Worm (Caenorhabditis elegans): ENCODE data around the gene ZK1307.3.
A peak's percentile ranks its signal among the peaks of the same experiment; 100 is the strongest.

ZK1307.3 gene

DNA sequence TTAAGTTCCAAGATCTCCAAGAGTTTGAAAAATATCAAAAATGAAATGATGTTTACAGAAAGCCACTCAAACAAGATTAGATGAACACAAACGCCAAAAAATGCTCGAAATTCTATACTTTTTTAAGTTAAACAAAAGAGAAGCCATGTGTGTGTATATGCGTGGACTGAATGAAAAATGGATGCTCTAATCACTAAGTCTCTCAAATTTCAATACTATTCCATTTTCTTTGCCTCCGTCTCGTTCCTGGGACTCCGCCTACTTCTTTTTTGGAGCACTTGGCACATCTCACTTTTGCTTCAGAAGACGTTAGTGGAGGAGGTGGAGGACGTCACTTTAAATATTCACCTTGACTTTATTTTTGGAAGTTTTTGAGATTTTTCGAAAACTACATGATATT, 27.0 kb upstream of the ZK1307.3 start:
- TF ChIP-seq unc-55 (GFP tag; optimal IDR thresholded peaks at IDR 0.05) = peak; percentile 65
- no peak for TF ChIP-seq ztf-11 (tag; optimal IDR thresholded peaks at IDR 0.05)
- peak; percentile 34 for TF ChIP-seq C34F6.9 (tag; optimal IDR thresholded peaks at IDR 0.05)

DNA sequence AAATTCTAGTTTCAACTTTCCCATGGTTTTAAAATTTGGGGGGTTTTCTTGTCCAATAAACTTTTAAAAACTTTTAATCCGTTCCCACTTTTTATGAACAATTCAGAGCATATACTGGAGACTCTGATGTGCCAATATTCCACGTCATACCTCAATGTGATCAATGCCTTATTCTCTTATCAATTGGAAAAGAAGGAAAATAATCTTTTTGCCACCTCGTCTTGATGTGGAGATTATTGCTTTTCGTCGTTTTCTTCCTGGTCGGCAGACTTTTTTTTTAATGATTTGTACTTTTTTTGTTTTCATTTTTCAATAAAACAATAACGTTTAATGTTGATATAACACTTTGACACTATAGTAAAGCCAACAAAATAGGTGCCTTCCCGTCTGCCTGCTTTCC, 24.7 kb upstream of the ZK1307.3 start:
- TF ChIP-seq fos-1 (tag; optimal IDR thresholded peaks at IDR 0.05) (peak; percentile 40), sem-4 (tag; optimal IDR thresholded peaks at IDR 0.05) (no peak), crh-2 (tag; optimal IDR thresholded peaks at IDR 0.05) (peak; percentile 50), ZK546.5 (tag; optimal IDR thresholded peaks at IDR 0.05) (no peak), C34F6.9 (tag; optimal IDR thresholded peaks at IDR 0.05) (no peak), lsy-2 (tag; optimal IDR thresholded peaks at IDR 0.05) (no peak), ama-1 (optimal IDR thresholded peaks at IDR 0.05) (no peak)

DNA sequence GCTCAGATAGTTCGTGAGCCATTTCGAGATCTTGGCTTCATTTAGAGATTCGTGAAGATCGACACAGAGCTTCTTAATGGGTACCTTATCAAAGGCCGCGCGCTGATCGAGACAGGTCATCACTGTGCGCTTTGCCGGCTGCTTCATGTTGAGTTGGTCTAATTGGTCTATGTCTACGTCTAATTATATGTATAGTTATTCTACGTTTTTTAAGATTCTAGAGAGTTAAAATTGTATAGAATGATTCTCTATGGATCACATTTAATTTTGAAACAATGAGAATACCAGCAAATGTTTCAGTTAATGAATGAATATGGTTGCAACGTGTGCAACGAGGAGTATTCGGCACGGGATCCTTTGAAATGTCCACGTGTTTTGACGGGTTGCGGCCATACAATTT, 21.9 kb upstream of the ZK1307.3 start, which contains the start of gene arc-1:
Gene arc-1, plus strand, starts transcription at position 301 of the 400 bp plus-strand sequence.
- no peak for TF ChIP-seq elt-3 (tag; optimal IDR thresholded peaks at IDR 0.05)
- no peak for TF ChIP-seq ama-1 (optimal IDR thresholded peaks at IDR 0.05)
- TF ChIP-seq unc-62 (GFP tag; optimal IDR thresholded peaks at IDR 0.05) = no peak
- TF ChIP-seq ztf-1 (GFP tag; conservative IDR thresholded peaks at IDR 0.05) = no peak
- no peak for TF ChIP-seq sem-4 (tag; optimal IDR thresholded peaks at IDR 0.05)
- TF ChIP-seq nhr-77 (tag; optimal IDR thresholded peaks at IDR 0.05) = no peak
- no peak for TF ChIP-seq lsy-2 (tag; optimal IDR thresholded peaks at IDR 0.05)
- TF ChIP-seq Y55F3AM.14 (GFP tag; optimal IDR thresholded peaks at IDR 0.05) = no peak
- no peak for TF ChIP-seq ZK546.5 (tag; optimal IDR thresholded peaks at IDR 0.05)
- TF ChIP-seq nhr-237 (tag; optimal IDR thresholded peaks at IDR 0.05) = no peak
- TF ChIP-seq nhr-12 (tag; optimal IDR thresholded peaks at IDR 0.05) = no peak
- no peak for TF ChIP-seq egl-27 (tag; optimal IDR thresholded peaks at IDR 0.05)
- TF ChIP-seq skn-1 (tag; optimal IDR thresholded peaks at IDR 0.05) = no peak
- TF ChIP-seq aly-2 (tag; optimal IDR thresholded peaks at IDR 0.05) = no peak
- no peak for TF ChIP-seq ceh-16 (tag; optimal IDR thresholded peaks at IDR 0.05)
- TF ChIP-seq ztf-4 (tag; optimal IDR thresholded peaks at IDR 0.05) = no peak
- no peak for TF ChIP-seq nhr-11 (tag; optimal IDR thresholded peaks at IDR 0.05)
- no peak for TF ChIP-seq fos-1 (tag; optimal IDR thresholded peaks at IDR 0.05)

DNA sequence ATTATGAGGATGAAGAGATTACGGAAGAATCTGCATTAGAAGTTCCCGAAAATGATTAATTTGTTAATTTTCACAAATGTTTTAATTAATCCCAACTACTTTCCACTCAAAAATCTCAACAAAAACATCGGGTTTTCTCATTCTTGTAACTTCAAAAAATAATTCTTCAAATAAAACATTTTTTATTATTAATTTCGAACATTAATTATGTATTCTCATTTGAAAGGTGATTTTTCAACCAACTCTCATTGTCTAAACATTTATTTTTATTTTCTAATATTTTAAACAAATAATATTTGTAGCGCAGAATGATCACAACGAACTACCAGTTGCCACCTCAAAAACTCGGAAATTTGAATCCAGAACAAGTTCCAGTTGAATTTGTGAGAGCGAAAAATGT, 18.5 kb upstream of the ZK1307.3 start, which contains the start of gene ZK1320.7:
Gene ZK1320.7, plus strand, starts transcription at position 301 of the 400 bp plus-strand sequence.
- TF ChIP-seq crh-2 (tag; optimal IDR thresholded peaks at IDR 0.05) (no peak), ceh-16 (tag; optimal IDR thresholded peaks at IDR 0.05) (no peak), nhr-237 (tag; optimal IDR thresholded peaks at IDR 0.05) (no peak), unc-55 (GFP tag; optimal IDR thresholded peaks at IDR 0.05) (no peak), mdl-1 (tag; optimal IDR thresholded peaks at IDR 0.05) (no peak), F13H6.1 (tag; optimal IDR thresholded peaks at IDR 0.05) (no peak)

DNA sequence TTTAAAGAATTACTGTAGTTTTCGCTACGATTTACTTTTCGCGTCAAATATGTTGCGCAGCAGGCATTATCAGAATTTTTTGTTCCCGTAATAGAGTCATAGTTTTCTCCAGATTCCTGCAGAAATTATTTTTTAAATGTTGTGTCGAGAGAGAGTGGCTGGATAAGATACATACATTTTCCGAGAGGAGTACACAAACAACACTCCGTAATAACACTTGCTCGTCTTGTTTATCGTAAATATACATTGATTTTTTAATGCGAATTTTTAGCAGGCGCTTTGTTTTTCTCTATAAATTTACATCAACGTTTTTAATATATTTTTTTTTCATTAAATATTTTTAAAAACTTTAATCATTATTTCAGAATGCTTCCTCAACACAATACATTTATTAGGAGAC, 16.1 kb upstream of the ZK1307.3 start, which contains the start of gene taf-8:
Gene taf-8, plus strand, starts transcription at position 360 of the 400 bp plus-strand sequence.
- TF ChIP-seq sma-3 (GFP tag; optimal IDR thresholded peaks at IDR 0.05) (peak; percentile 32), C34F6.9 (tag; optimal IDR thresholded peaks at IDR 0.05) (peak; percentile 78), snpc-4 (tag; optimal IDR thresholded peaks at IDR 0.05) (no peak), unc-55 (GFP tag; optimal IDR thresholded peaks at IDR 0.05) (peak; percentile 83), nhr-6 (tag; optimal IDR thresholded peaks at IDR 0.05) (no peak), blmp-1 (tag; optimal IDR thresholded peaks at IDR 0.05; ENCODE audit: insufficient read depth) (no peak), lin-11 (tag; optimal IDR thresholded peaks at IDR 0.05) (no peak), ztf-1 (GFP tag; conservative IDR thresholded peaks at IDR 0.05) (no peak), gmeb-1 (tag; optimal IDR thresholded peaks at IDR 0.05) (peak; percentile 63), mab-5 (tag; optimal IDR thresholded peaks at IDR 0.05) (peak; percentile 7), peb-1 (tag; optimal IDR thresholded peaks at IDR 0.05) (no peak), mdl-1 (tag; optimal IDR thresholded peaks at IDR 0.05) (no peak), lsy-2 (tag; optimal IDR thresholded peaks at IDR 0.05) (peak; percentile 5 to 85), aly-2 (tag; optimal IDR thresholded peaks at IDR 0.05) (no peak), Y55F3AM.14 (GFP tag; optimal IDR thresholded peaks at IDR 0.05) (no peak), unc-62 (GFP tag; optimal IDR thresholded peaks at IDR 0.05) (no peak), mbf-1 (tag; optimal IDR thresholded peaks at IDR 0.05) (no peak), lin-13 (GFP tag; optimal IDR thresholded peaks at IDR 0.05) (peak; percentile 38), nhr-21 (tag; optimal IDR thresholded peaks at IDR 0.05) (peak; percentile 26), elt-1 (tag; optimal IDR thresholded peaks at IDR 0.05) (no peak), R02D3.7 (tag; optimal IDR thresholded peaks at IDR 0.05) (peak; percentile 86), ceh-16 (tag; optimal IDR thresholded peaks at IDR 0.05) (no peak), ceh-82 (tag; optimal IDR thresholded peaks at IDR 0.05) (no peak), F13H6.1 (tag; optimal IDR thresholded peaks at IDR 0.05) (no peak), unc-39 (tag; optimal IDR thresholded peaks at IDR 0.05) (no peak), nhr-237 (tag; optimal IDR thresholded peaks at IDR 0.05) (no peak), fos-1 (tag; optimal IDR thresholded peaks at IDR 0.05) (no peak), alr-1 (tag; optimal IDR thresholded peaks at IDR 0.05) (no peak), crh-2 (tag; optimal IDR thresholded peaks at IDR 0.05) (peak; percentile 67), zag-1 (tag; optimal IDR thresholded peaks at IDR 0.05) (no peak), ama-1 (optimal IDR thresholded peaks at IDR 0.05) (no peak), nhr-12 (tag; optimal IDR thresholded peaks at IDR 0.05) (no peak), sma-9 (GFP tag; optimal IDR thresholded peaks at IDR 0.05) (peak; percentile 49), sma-9 (tag; optimal IDR thresholded peaks at IDR 0.05) (no peak), nhr-129 (tag; optimal IDR thresholded peaks at IDR 0.05) (peak; percentile 22)
